Worm (Caenorhabditis elegans): ENCODE data around the gene ifa-1.

ifa-1 gene

DNA sequence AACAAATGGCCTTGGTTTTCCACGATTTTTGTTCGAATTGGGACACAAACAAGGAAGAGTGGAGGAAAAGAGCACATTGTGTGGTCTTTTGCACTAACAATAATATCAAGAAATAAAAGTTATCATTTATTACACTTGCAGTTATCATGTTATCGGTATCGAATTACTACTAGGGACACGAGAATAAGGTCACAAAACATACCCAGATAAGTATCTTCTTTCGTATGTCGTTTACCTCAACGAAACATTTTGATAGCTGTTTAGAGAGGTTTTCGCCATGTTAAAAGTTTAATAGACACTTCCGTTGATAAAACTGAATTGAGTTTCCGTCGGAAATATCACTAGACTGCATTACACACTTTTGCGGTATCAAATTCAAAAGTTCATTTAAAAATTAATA is 20.0 kb upstream of the ifa-1 start (continued):
- peak; percentile 2 for TF ChIP-seq jun-1 (tag; optimal IDR thresholded peaks at IDR 0.05)
- TF ChIP-seq nhr-20 (tag; optimal IDR thresholded peaks at IDR 0.05), result peak; percentile 13
- TF ChIP-seq elt-3 (tag; optimal IDR thresholded peaks at IDR 0.05), result peak in 4 of 6 experiments; percentile 31 to 53 (median 37)

DNA sequence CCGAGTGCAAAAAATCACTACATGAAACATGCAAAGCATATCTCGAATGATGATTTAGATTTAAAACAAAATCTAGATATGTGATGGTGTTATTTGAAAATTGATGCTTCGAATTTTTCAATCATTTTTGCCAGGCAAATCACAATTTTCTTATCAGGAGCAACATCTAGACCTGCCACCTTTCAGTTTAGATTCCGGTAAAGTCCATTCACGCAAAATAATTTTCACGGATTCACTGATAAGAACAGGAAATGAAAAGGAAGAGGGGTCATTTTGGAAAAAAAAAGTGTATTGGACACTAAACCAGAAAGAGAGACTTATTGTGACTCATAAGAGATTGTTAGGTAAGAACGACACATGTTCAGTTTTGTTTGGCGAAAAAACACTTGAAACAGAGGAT is 19.1 kb upstream of the ifa-1 start:
- TF ChIP-seq ceh-63 (GFP tag; optimal IDR thresholded peaks at IDR 0.05) (no peak), skn-1 (tag; optimal IDR thresholded peaks at IDR 0.05) (no peak), lin-13 (GFP tag; optimal IDR thresholded peaks at IDR 0.05) (no peak), nhr-19 (GFP tag; conservative IDR thresholded peaks at IDR 0.05) (no peak), rnt-1 (tag; optimal IDR thresholded peaks at IDR 0.05) (no peak), elt-2 (tag; optimal IDR thresholded peaks at IDR 0.05) (peak; percentile 66), ces-1 (GFP tag; optimal IDR thresholded peaks at IDR 0.05) (no peak), elt-3 (tag; optimal IDR thresholded peaks at IDR 0.05) (no peak)

ce11 chrX:11252429-11252828 is 18.6 kb upstream of the ifa-1 start:
- TF ChIP-seq elt-2 (tag; optimal IDR thresholded peaks at IDR 0.05), result peak; percentile 28
- peak in 1 of 3 experiments; percentile 15 for TF ChIP-seq dpl-1 (GFP tag; optimal IDR thresholded peaks at IDR 0.05)
- peak; percentile 49 for TF ChIP-seq lir-3 (tag; optimal IDR thresholded peaks at IDR 0.05; ENCODE audit: poor library complexity)
- TF ChIP-seq nhr-76 (tag; optimal IDR thresholded peaks at IDR 0.05), result no peak
- peak; percentile 74 for TF ChIP-seq nhr-47 (tag; optimal IDR thresholded peaks at IDR 0.05)
- peak in 2 of 3 experiments; percentile 19 to 25 for TF ChIP-seq ceh-82 (tag; optimal IDR thresholded peaks at IDR 0.05)
- peak; percentile 68 for TF ChIP-seq lin-14 (GFP tag; optimal IDR thresholded peaks at IDR 0.05)
- TF ChIP-seq ama-1 (optimal IDR thresholded peaks at IDR 0.05), result no peak
- TF ChIP-seq fos-1 (tag; optimal IDR thresholded peaks at IDR 0.05), result peak; percentile 46
- TF ChIP-seq mep-1 (tag; optimal IDR thresholded peaks at IDR 0.05), result peak; percentile 43
- TF ChIP-seq isw-1 (GFP tag; IDR thresholded peaks at IDR 0.05), result no peak
- TF ChIP-seq C34B4.2 (tag; optimal IDR thresholded peaks at IDR 0.05), result no peak
- TF ChIP-seq unc-130 (tag; optimal IDR thresholded peaks at IDR 0.05), result peak; percentile 70
- no peak for TF ChIP-seq F16B12.6 (tag; optimal IDR thresholded peaks at IDR 0.05)
- peak in 2 of 6 experiments; percentile 12 to 25 for TF ChIP-seq elt-3 (tag; optimal IDR thresholded peaks at IDR 0.05)
- TF ChIP-seq unc-98 (GFP tag; IDR thresholded peaks at IDR 0.05), result no peak
- TF ChIP-seq lin-35 (GFP tag; optimal IDR thresholded peaks at IDR 0.05), result peak in 1 of 2 experiments; percentile 60
- no peak for TF ChIP-seq unc-62 (GFP tag; optimal IDR thresholded peaks at IDR 0.05)
- no peak for TF ChIP-seq sup-37 (GFP tag; optimal IDR thresholded peaks at IDR 0.05)
- no peak for TF ChIP-seq lin-39 (tag; optimal IDR thresholded peaks at IDR 0.05)
- TF ChIP-seq C04F5.9 (tag; optimal IDR thresholded peaks at IDR 0.05), result no peak
- TF ChIP-seq hlh-17 (GFP tag; optimal IDR thresholded peaks at IDR 0.05; ENCODE audit: borderline replicate concordance), result no peak
- no peak for TF ChIP-seq pag-3 (tag; optimal IDR thresholded peaks at IDR 0.05; ENCODE audit: borderline replicate concordance, insufficient read depth)
- no peak for TF ChIP-seq nhr-237 (tag; optimal IDR thresholded peaks at IDR 0.05)
- peak in 1 of 2 experiments; percentile 36 for TF ChIP-seq ztf-11 (tag; optimal IDR thresholded peaks at IDR 0.05)
- TF ChIP-seq grh-1 (GFP tag; IDR thresholded peaks at IDR 0.05), result no peak
- no peak for TF ChIP-seq hpl-2 (GFP tag; optimal IDR thresholded peaks at IDR 0.05)
- TF ChIP-seq snpc-4 (tag; optimal IDR thresholded peaks at IDR 0.05), result peak; percentile 24
- peak; percentile 23 for TF ChIP-seq blmp-1 (tag; optimal IDR thresholded peaks at IDR 0.05)
- no peak for TF ChIP-seq ceh-90 (tag; optimal IDR thresholded peaks at IDR 0.05)
- peak; percentile 65 for TF ChIP-seq nhr-20 (tag; optimal IDR thresholded peaks at IDR 0.05)
- TF ChIP-seq zag-1 (tag; optimal IDR thresholded peaks at IDR 0.05), result no peak
- TF ChIP-seq egl-13 (tag; optimal IDR thresholded peaks at IDR 0.05), result peak; percentile 27
- peak; percentile 36 for TF ChIP-seq tbx-2 (tag; optimal IDR thresholded peaks at IDR 0.05)
- no peak for TF ChIP-seq hlh-4 (tag; optimal IDR thresholded peaks at IDR 0.05)
- TF ChIP-seq xbp-1 (tag; optimal IDR thresholded peaks at IDR 0.05), result peak; percentile 55
- TF ChIP-seq fkh-4 (tag; optimal IDR thresholded peaks at IDR 0.05; ENCODE audit: borderline replicate concordance), result no peak
- TF ChIP-seq sox-4 (tag; optimal IDR thresholded peaks at IDR 0.05), result peak; percentile 22
- peak; percentile 1 for TF ChIP-seq nhr-77 (tag; optimal IDR thresholded peaks at IDR 0.05)
- TF ChIP-seq mab-9 (GFP tag; IDR thresholded peaks at IDR 0.05), result no peak
- TF ChIP-seq vab-15 (tag; optimal IDR thresholded peaks at IDR 0.05), result no peak
- TF ChIP-seq fkh-10 (GFP tag; optimal IDR thresholded peaks at IDR 0.05), result no peak

Measured in whole organism, L1 larva.